Fruit fly (Drosophila melanogaster) whole organism, wandering third instar larva: ENCODE results near the gene CG14634.

Source experiments
- CG32264 ChIP-seq: fragments of 200-800 bp; sonication (Bioruptor generic); optimal IDR thresholded peaks from 2 replicates; lab custom pipeline; 2016; ENCODE audit warnings: missing biosample characterization, missing genetic modification characterization
- CG9705 ChIP-seq: fragments of 200-800 bp; sonication (Bioruptor generic); optimal IDR thresholded peaks from 2 replicates; lab custom pipeline; 2018; ENCODE audit warnings: missing biosample characterization, mild to moderate bottlenecking, missing genetic modification characterization
- CrebA ChIP-seq: fragments of 200-800 bp; sonication (Bioruptor generic); optimal IDR thresholded peaks from 2 replicates; lab custom pipeline; 2016; ENCODE audit warnings: missing biosample characterization, mild to moderate bottlenecking, missing genetic modification characterization, borderline replicate concordance
- GATAd ChIP-seq: sonication (Bioruptor generic); optimal IDR thresholded peaks from 2 replicates; lab custom pipeline; 2016; ENCODE audit warnings: missing biosample characterization, missing genetic modification characterization
- HLH106 ChIP-seq: fragments of 200-800 bp; optimal IDR thresholded peaks from 3 replicates; lab custom pipeline; 2019; ENCODE audit warnings: missing biosample characterization, mild to moderate bottlenecking, missing genetic modification characterization, moderate library complexity
- Hnf4 ChIP-seq: fragments of 200-800 bp; sonication (Bioruptor generic); optimal IDR thresholded peaks from 2 replicates; lab custom pipeline; 2016; ENCODE audit warnings: missing biosample characterization, mild to moderate bottlenecking, missing genetic modification characterization
- Hr83 ChIP-seq: fragments of 200-300 bp; sonication (Bioruptor generic); optimal IDR thresholded peaks from 2 replicates; lab custom pipeline; 2016; ENCODE audit warnings: missing biosample characterization, mild to moderate bottlenecking, missing genetic modification characterization, moderate library complexity; ENCODE audit not compliant: poor library complexity, severe bottlenecking
- Jra ChIP-seq: sonication (Bioruptor generic); optimal IDR thresholded peaks from 2 replicates; lab custom pipeline; 2016; ENCODE audit warnings: missing biosample characterization, missing genetic modification characterization
- Mio ChIP-seq: sonication (Bioruptor generic); optimal IDR thresholded peaks from 2 replicates; lab custom pipeline; 2016; ENCODE audit warnings: missing biosample characterization, missing genetic modification characterization
- Myc ChIP-seq: fragments of >200 bp; optimal IDR thresholded peaks from 2 replicates; lab custom pipeline; 2017
- N ChIP-seq: fragments of >200 bp; optimal IDR thresholded peaks from 2 replicates; lab custom pipeline; 2018; ENCODE audit warnings: missing biosample characterization, missing external identifiers, missing genetic modification characterization
- OdsH ChIP-seq: fragments of 200-800 bp; sonication (Bioruptor generic); optimal IDR thresholded peaks from 2 replicates; lab custom pipeline; 2016; ENCODE audit warnings: missing biosample characterization, mild to moderate bottlenecking, missing genetic modification characterization
- Rel ChIP-seq, 2 experiments: fragments of 200-800 bp; sonication (Bioruptor generic) in 1 of 2; optimal IDR thresholded peaks; 2 replicates in 1 of 2; 3 replicates in 1 of 2; lab custom pipeline; 2016 to 2019; ENCODE audit warnings: mild to moderate bottlenecking in 2 of 2, missing biosample characterization in 2 of 2, missing genetic modification characterization in 2 of 2, moderate library complexity in 1 of 2
- Vsx2 ChIP-seq: fragments of 200-300, 225-300 bp; sonication (Bioruptor generic); optimal IDR thresholded peaks from 2 replicates; lab custom pipeline; 2018; ENCODE audit warnings: missing biosample characterization, missing genetic modification characterization; ENCODE audit not compliant: partially characterized antibody
- br ChIP-seq: fragments of 200-800 bp; sonication (Bioruptor generic); optimal IDR thresholded peaks from 2 replicates; lab custom pipeline; 2016; ENCODE audit warnings: missing biosample characterization, missing genetic modification characterization
- brk ChIP-seq: fragments of 200-800 bp; sonication (Bioruptor generic); optimal IDR thresholded peaks from 2 replicates; lab custom pipeline; 2016; ENCODE audit warnings: missing biosample characterization, mild to moderate bottlenecking, missing genetic modification characterization
- dmrt93B ChIP-seq: fragments of 200-800 bp; sonication (Bioruptor generic); optimal IDR thresholded peaks from 2 replicates; lab custom pipeline; 2018; ENCODE audit warnings: missing biosample characterization, mild to moderate bottlenecking, missing genetic modification characterization
- dsf ChIP-seq: sonication (Bioruptor generic); optimal IDR thresholded peaks from 2 replicates; lab custom pipeline; 2016; ENCODE audit warnings: missing biosample characterization, missing genetic modification characterization, borderline replicate concordance
- ey ChIP-seq: fragments of 200-800 bp; sonication (Bioruptor generic); optimal IDR thresholded peaks from 2 replicates; lab custom pipeline; 2016; ENCODE audit warnings: missing biosample characterization, missing genetic modification characterization
- foxo ChIP-seq, 2 experiments: fragments of 200-800 bp; sonication (Bioruptor generic); optimal IDR thresholded peaks; 2 replicates in 1 of 2; 3 replicates in 1 of 2; lab custom pipeline; 2016 to 2017; ENCODE audit warnings: missing biosample characterization in 2 of 2, missing genetic modification characterization in 2 of 2
- h ChIP-seq: fragments of 200-800 bp; sonication (Bioruptor generic); optimal IDR thresholded peaks from 3 replicates; lab custom pipeline; 2016; ENCODE audit warnings: missing biosample characterization, mild to moderate bottlenecking, missing genetic modification characterization
- pan ChIP-seq: fragments of >200 bp; optimal IDR thresholded peaks from 2 replicates; lab custom pipeline; 2017
- psq ChIP-seq: fragments of 200-800 bp; sonication (Bioruptor generic); optimal IDR thresholded peaks from 3 replicates; lab custom pipeline; 2017; ENCODE audit warnings: missing biosample characterization, mild to moderate bottlenecking, missing genetic modification characterization, moderate library complexity
- rgr ChIP-seq: fragments of 200-800 bp; sonication (Bioruptor generic); optimal IDR thresholded peaks from 3 replicates; lab custom pipeline; 2016; ENCODE audit warnings: missing biosample characterization, mild to moderate bottlenecking, missing genetic modification characterization
- sage ChIP-seq: fragments of 200-800 bp; sonication (Bioruptor generic); optimal IDR thresholded peaks from 2 replicates; lab custom pipeline; 2016; ENCODE audit warnings: missing biosample characterization, mild to moderate bottlenecking, missing genetic modification characterization
- sv ChIP-seq: fragments of 200-800 bp; sonication (Bioruptor generic); optimal IDR thresholded peaks from 3 replicates; lab custom pipeline; 2016; ENCODE audit warnings: missing biosample characterization, missing genetic modification characterization
- tai ChIP-seq: sonication (Bioruptor generic); optimal IDR thresholded peaks from 2 replicates; lab custom pipeline; 2016; ENCODE audit warnings: missing biosample characterization, missing genetic modification characterization
- usp ChIP-seq: fragments of >200 bp; optimal IDR thresholded peaks from 2 replicates; lab custom pipeline; 2017; ENCODE audit warnings: missing biosample characterization, missing genetic modification characterization
- woc ChIP-seq: sonication (Bioruptor generic); optimal IDR thresholded peaks from 2 replicates; lab custom pipeline; 2016; ENCODE audit warnings: missing biosample characterization, mild to moderate bottlenecking, missing genetic modification characterization

Gene CG14634

dm6 chrX:862308-862707 lies at the start of gene CG14634:
TSS of gene CG14634 (plus strand) at chrX:862608.
- TF ChIP-seq HLH106 (no peak), CG9705 (GFP tag; lab: Kevin White, UChicago) (no peak), tai (GFP tag; lab: Kevin White, UChicago) (no peak), OdsH (GFP tag; lab: Kevin White, UChicago) (no peak), brk (GFP tag; lab: Kevin White, UChicago) (no peak), dsf (GFP tag; lab: Kevin White, UChicago) (no peak), GATAd (GFP tag; lab: Kevin White, UChicago) (no peak), Rel (GFP tag; optimal IDR thresholded peaks at IDR 0.05; lab: Kevin White, UChicago) (no peak), Rel (tag; optimal IDR thresholded peaks at IDR 0.05; lab: Kevin White, UChicago) (no peak), CG32264 (GFP tag; lab: Kevin White, UChicago) (no peak), CrebA (GFP tag; lab: Kevin White, UChicago) (no peak), Myc (lab: Kevin White, UChicago) (no peak), br (no peak), Hnf4 (GFP tag; lab: Kevin White, UChicago) (no peak), Mio (GFP tag; lab: Kevin White, UChicago) (no peak), dmrt93B (no peak)

dm6 chrX:824961-825360 lies 37.4 kb upstream of the CG14634 start:
- TF ChIP-seq OdsH (GFP tag; lab: Kevin White, UChicago) (no peak), Hr83 (GFP tag; lab: Kevin White, UChicago) (no peak), usp (GFP tag; lab: Kevin White, UChicago) (no peak), Mio (GFP tag; lab: Kevin White, UChicago) (no peak), woc (GFP tag; lab: Kevin White, UChicago) (no peak), rgr (no peak), Jra (GFP tag; lab: Kevin White, UChicago) (no peak), Myc (lab: Kevin White, UChicago) (no peak), h (GFP tag; lab: Kevin White, UChicago) (no peak)

DNA sequence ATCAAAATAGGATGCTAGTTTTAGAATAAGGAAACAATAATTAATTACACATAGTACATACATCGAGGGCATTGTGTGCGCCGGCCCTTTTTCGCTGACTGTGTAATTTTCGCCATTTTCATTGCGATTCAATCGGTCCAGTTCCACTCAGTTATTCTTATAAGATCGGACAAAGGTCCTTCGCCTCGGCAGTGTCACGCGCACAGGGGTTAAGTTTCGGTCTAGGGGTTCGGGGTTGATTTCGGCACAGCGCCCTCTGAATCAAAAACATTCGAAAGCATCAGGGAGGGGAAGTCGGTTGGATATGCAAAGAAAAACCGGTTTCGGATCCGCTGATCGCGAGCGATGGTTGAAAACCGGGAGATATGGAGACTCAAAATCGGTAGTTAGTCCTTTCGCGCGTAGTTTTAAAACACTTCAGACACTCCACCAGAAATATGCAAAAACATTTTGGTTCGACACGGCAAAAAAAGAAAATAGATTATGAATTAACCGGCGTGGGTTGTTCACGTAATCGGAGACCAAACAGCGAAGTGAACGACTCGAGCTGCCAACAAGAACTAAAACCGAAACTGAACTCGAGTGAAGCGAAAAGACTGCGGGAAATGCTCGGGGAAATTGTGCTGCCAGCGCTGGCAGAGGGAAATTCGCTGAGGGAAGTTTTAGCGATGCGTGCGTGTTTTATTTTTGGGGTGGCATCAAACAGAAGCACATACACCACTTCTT lies 26.3 kb upstream of the CG14634 start:
- TF ChIP-seq Vsx2 (no peak), Myc (lab: Kevin White, UChicago) (no peak), sage (no peak), ey (no peak), tai (GFP tag; lab: Kevin White, UChicago) (no peak), br (no peak), psq (GFP tag; lab: Kevin White, UChicago) (no peak)

DNA sequence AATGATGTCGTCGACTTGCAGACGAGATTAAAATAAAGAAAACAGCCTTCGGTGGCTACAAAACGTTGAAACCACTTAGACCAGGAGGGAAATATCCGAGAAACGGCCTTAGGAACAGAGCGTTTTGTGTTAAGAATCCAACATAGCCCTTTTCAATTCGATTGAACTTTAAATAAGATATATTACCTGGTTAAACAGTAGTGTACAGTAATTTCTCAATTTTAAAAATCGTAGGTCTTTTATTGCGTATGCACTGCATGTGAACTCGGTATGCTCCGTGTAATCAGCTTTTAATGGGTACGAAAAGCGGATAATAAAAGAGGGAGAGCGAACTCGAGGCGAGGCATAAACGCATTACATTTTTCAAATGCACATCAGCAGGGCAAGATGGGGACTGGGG lies 24.4 kb upstream of the CG14634 start:
- no peak for TF ChIP-seq Jra (GFP tag; lab: Kevin White, UChicago)
- TF ChIP-seq pan (lab: Kevin White, UChicago): no peak
- TF ChIP-seq Mio (GFP tag; lab: Kevin White, UChicago): no peak
- TF ChIP-seq foxo (GFP tag; optimal IDR thresholded peaks at IDR 0.05; lab: Kevin White, UChicago): no peak
- TF ChIP-seq woc (GFP tag; lab: Kevin White, UChicago): no peak
- no peak for TF ChIP-seq sv (GFP tag; lab: Kevin White, UChicago)
- TF ChIP-seq GATAd (GFP tag; lab: Kevin White, UChicago): no peak
- no peak for TF ChIP-seq CG9705 (GFP tag; lab: Kevin White, UChicago)
- TF ChIP-seq N (GFP tag; lab: Kevin White, UChicago): no peak

DNA sequence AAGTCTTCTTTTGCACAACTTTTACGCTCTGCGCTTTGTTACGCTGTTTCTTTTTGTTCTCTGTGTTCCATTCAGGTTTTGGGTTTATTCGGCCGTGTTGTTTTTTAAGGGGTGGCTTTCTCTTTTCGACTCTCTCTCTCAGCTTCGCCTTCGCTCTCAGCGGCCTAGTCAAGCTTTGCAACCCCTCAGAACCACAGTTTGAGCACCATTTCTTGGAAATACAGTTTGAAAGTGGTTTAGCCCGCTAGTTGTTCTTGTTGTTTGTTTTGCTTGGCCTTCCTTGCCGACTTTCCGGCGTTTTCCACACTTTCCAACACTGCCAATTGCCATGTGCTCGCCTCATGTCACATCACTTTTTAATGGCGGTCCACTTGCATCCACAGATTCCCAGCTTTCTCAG lies 21.4 kb upstream of the CG14634 start:
- TF ChIP-seq Mio (GFP tag; lab: Kevin White, UChicago) (no peak), sv (GFP tag; lab: Kevin White, UChicago) (no peak), CrebA (GFP tag; lab: Kevin White, UChicago) (no peak), tai (GFP tag; lab: Kevin White, UChicago) (no peak)
